Fruit fly (Drosophila melanogaster): ENCODE measurements around the gene Vha68-2.

DNA sequence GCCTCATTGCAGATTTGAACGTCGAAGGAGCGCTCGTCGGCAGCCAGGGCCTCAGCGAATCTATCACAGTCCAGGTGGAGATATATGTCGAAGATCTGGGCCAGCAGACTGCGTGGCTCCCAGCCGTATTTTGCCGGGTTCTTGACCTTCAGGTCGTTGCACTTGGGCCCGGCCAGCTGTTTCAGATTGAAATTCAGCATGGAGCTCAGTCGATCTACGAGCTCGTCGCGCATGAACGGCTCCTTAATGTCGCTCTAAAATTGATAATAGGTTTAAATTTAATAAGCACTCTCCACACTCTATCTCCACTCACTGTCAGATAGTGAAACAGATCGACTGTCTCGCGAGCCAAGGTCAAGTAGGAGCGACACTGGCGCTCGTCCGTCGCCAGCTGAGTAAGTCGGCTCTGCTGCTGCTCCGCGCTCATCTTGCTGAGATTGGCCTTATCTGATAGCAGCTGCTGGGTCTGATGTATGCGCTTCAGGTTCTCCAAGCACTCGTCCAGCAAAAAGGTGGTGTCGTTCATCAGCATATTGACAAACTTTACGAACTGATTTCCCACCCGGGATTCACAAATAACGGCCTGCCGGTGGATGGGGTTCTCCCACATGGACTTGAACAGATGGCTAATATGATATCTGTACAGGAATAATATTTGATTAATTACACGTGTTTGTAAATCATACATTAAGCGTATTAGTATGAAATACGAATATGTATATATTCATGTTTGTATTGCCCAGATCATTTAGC lies 40.1 kb downstream of the Vha68-2 start:
- TF ChIP-seq CG6276 (GFP tag; optimal IDR thresholded peaks at IDR 0.05) (no peak), Sox14 (GFP tag; optimal IDR thresholded peaks at IDR 0.05) (no peak), Eip78C (GFP tag) (no peak), CG8319 (GFP tag; optimal IDR thresholded peaks at IDR 0.05) (no peak), CG1621 (tag; optimal IDR thresholded peaks at IDR 0.05) (no peak), eg (GFP tag; IDR thresholded peaks at IDR 0.05) (no peak), CG16779 (tag; optimal IDR thresholded peaks at IDR 0.05) (no peak), fd59A (GFP tag; optimal IDR thresholded peaks at IDR 0.05) (no peak), CG11294 (GFP tag; IDR thresholded peaks at IDR 0.05) (no peak), CG15336 (GFP tag; IDR thresholded peaks at IDR 0.05) (no peak), CG3032 (tag; optimal IDR thresholded peaks at IDR 0.05) (no peak), Lpt (GFP tag; optimal IDR thresholded peaks at IDR 0.05) (no peak), acj6 (GFP tag; optimal IDR thresholded peaks at IDR 0.05) (no peak)

Measured in whole organism, prepupa.